Worm (Caenorhabditis elegans) whole organism, L4 larva: ENCODE results near the gene zig-13.
A peak's percentile ranks its signal among the peaks of the same experiment; 100 is the strongest.

ENCODE experiments used
- F26F4.8 ChIP-seq: fragments of 200-800 bp; sonication (Bioruptor generic); conservative IDR thresholded peaks from 2 replicates; pipeline ENCODE4 v1.3.6; 2022; ENCODE audit warnings: missing genetic modification characterization, missing compliant biosample characterization
- F37D6.2 ChIP-seq: sonication (generic microtip); optimal IDR thresholded peaks from 2 replicates; lab custom pipeline; 2016; ENCODE audit warnings: mild to moderate bottlenecking, missing genetic modification characterization, missing compliant biosample characterization
- T20F7.1 ChIP-seq: fragments of 200-800 bp; sonication (Bioruptor generic); optimal IDR thresholded peaks from 2 replicates; lab custom pipeline; 2018; ENCODE audit warnings: mild to moderate bottlenecking, missing genetic modification characterization, missing compliant biosample characterization
- T26A8.4 ChIP-seq: fragments of 200-800 bp; sonication (Bioruptor generic); IDR thresholded peaks from 2 replicates; pipeline ENCODE4 v1.3.6; 2022; ENCODE audit warnings: missing genetic modification characterization, missing compliant biosample characterization
- Y105C5A.15 ChIP-seq: fragments of 200-800 bp; sonication (Bioruptor generic); IDR thresholded peaks from 2 replicates; pipeline ENCODE4 v1.3.6; 2022; ENCODE audit warnings: missing genetic modification characterization, missing compliant biosample characterization
- Y5F2A.4 ChIP-seq: fragments of 200-800 bp; sonication (Bioruptor generic); optimal IDR thresholded peaks from 2 replicates; lab custom pipeline; 2018; ENCODE audit warnings: mild to moderate bottlenecking, missing genetic modification characterization, missing compliant biosample characterization
- aha-1 ChIP-seq: fragments of 150-350 bp; peaks from one replicate; lab custom pipeline; 2014; ENCODE audit warnings: missing biosample characterization, missing genetic modification characterization
- aly-2 ChIP-seq: sonication (generic microtip); optimal IDR thresholded peaks from 2 replicates; lab custom pipeline; 2018; ENCODE audit warnings: missing biosample characterization, missing genetic modification characterization
- arid-1 ChIP-seq: fragments of 200-800 bp; sonication (Bioruptor generic); conservative IDR thresholded peaks from 2 replicates; pipeline ENCODE4 v1.3.6; 2022; ENCODE audit warnings: missing genetic modification reagents, missing genetic modification characterization, missing compliant biosample characterization
- ceh-20 ChIP-seq: fragments of 200-800 bp; sonication (Bioruptor generic); IDR thresholded peaks from 2 replicates; pipeline ENCODE4 v1.3.6; 2022; ENCODE audit warnings: missing genetic modification reagents, missing genetic modification characterization, missing compliant biosample characterization
- ceh-28 ChIP-seq: fragments of 150-350 bp; optimal IDR thresholded peaks from 2 replicates; lab custom pipeline; 2014; ENCODE audit warnings: missing biosample characterization, missing genetic modification reagents, missing genetic modification characterization
- ceh-44 ChIP-seq: fragments of 200-800 bp; sonication (Bioruptor generic); IDR thresholded peaks from 2 replicates; pipeline ENCODE4 v1.3.6; 2022; ENCODE audit warnings: missing genetic modification reagents, missing genetic modification characterization, missing compliant biosample characterization
- ceh-62 ChIP-seq: sonication (generic microtip); optimal IDR thresholded peaks from 2 replicates; lab custom pipeline; 2017; ENCODE audit warnings: missing biosample characterization, missing genetic modification characterization
- cey-2 ChIP-seq: sonication (generic microtip); optimal IDR thresholded peaks from 3 replicates; lab custom pipeline; 2017; ENCODE audit warnings: missing genetic modification characterization, mild to moderate bottlenecking, missing compliant biosample characterization, antibody characterized with exemption, borderline replicate concordance; ENCODE audit not compliant: insufficient read depth
- ctbp-1 ChIP-seq: fragments of 200-800 bp; sonication (Bioruptor generic); IDR thresholded peaks from 2 replicates; pipeline ENCODE4 v1.3.6; 2022; ENCODE audit warnings: missing genetic modification reagents, missing genetic modification characterization, missing compliant biosample characterization
- daf-16 ChIP-seq, 3 experiments: sonication (generic microtip); optimal IDR thresholded peaks; 2 replicates each; lab custom pipeline; 2016 to 2017; ENCODE audit warnings: missing genetic modification characterization in 3 of 3, missing genetic modification reagents in 3 of 3, mild to moderate bottlenecking in 2 of 3, missing compliant biosample characterization in 2 of 3, missing biosample characterization in 1 of 3, moderate library complexity in 1 of 3
- daf-19 ChIP-seq: fragments of 200-800 bp; sonication (Bioruptor generic); conservative IDR thresholded peaks from 2 replicates; pipeline ENCODE4 v1.3.6; 2022; ENCODE audit warnings: missing genetic modification characterization, missing compliant biosample characterization
- dmd-6 ChIP-seq: fragments of 200-800 bp; sonication (Bioruptor generic); IDR thresholded peaks from 2 replicates; pipeline ENCODE4 v1.3.6; 2022; ENCODE audit warnings: missing genetic modification reagents, missing genetic modification characterization, missing compliant biosample characterization
- dve-1 ChIP-seq: sonication (generic microtip); optimal IDR thresholded peaks from 2 replicates; lab custom pipeline; 2017; ENCODE audit warnings: antibody characterized with exemption, mild to moderate bottlenecking, missing genetic modification characterization, missing compliant biosample characterization; ENCODE audit not compliant: insufficient read depth
- hlh-11 ChIP-seq: fragments of 200-800 bp; sonication (Bioruptor generic); optimal IDR thresholded peaks from 2 replicates; lab custom pipeline; 2018; ENCODE audit warnings: mild to moderate bottlenecking, missing genetic modification characterization, missing compliant biosample characterization
- hlh-30 ChIP-seq: sonication (generic microtip); optimal IDR thresholded peaks from 2 replicates; lab custom pipeline; 2017; ENCODE audit warnings: antibody characterized with exemption, mild to moderate bottlenecking, missing genetic modification characterization, missing compliant biosample characterization; ENCODE audit not compliant: insufficient read depth
- lin-1 ChIP-seq: fragments of 200-800 bp; sonication (Bioruptor generic); IDR thresholded peaks from 2 replicates; pipeline ENCODE4 v1.3.6; 2022; ENCODE audit warnings: missing genetic modification reagents, missing genetic modification characterization, missing compliant biosample characterization
- lin-29 ChIP-seq: fragments of 200-800 bp; sonication (Bioruptor generic); IDR thresholded peaks from 2 replicates; pipeline ENCODE4 v1.3.6; 2022; ENCODE audit warnings: missing genetic modification reagents, missing genetic modification characterization, missing compliant biosample characterization
- lin-38 ChIP-seq: fragments of 200-800 bp; sonication (Bioruptor generic); IDR thresholded peaks from 2 replicates; pipeline ENCODE4 v1.3.6; 2022; ENCODE audit warnings: missing genetic modification reagents, missing genetic modification characterization, missing compliant biosample characterization
- lin-39 ChIP-seq: fragments of 150-350 bp; optimal IDR thresholded peaks from 2 replicates; lab custom pipeline; 2014; ENCODE audit warnings: missing biosample characterization, missing genetic modification reagents, missing genetic modification characterization
- madf-9 ChIP-seq: fragments of 200-800 bp; sonication (Bioruptor generic); conservative IDR thresholded peaks from 2 replicates; pipeline ENCODE4 v1.3.6; 2022; ENCODE audit warnings: missing genetic modification reagents, missing genetic modification characterization, missing compliant biosample characterization
- mdl-1 ChIP-seq, 2 experiments: fragments of 150-350 bp in 1 of 2; sonication (generic microtip) in 1 of 2; optimal IDR thresholded peaks; 2 replicates each; lab custom pipeline; 2014 to 2017; ENCODE audit warnings: missing biosample characterization in 2 of 2, missing genetic modification characterization in 2 of 2
- mep-1 ChIP-seq: fragments of 150-350 bp; sonication (generic microtip); optimal IDR thresholded peaks from 3 replicates; lab custom pipeline; 2014; ENCODE audit warnings: missing biosample characterization, missing genetic modification characterization
- mes-2 ChIP-seq: sonication (generic microtip); optimal IDR thresholded peaks from 2 replicates; lab custom pipeline; 2016; ENCODE audit warnings: missing genotype, mild to moderate bottlenecking, missing genetic modification characterization, missing compliant biosample characterization; ENCODE audit not compliant: poor library complexity, severe bottlenecking
- mxl-3 ChIP-seq: fragments of 200-800 bp; sonication (Bioruptor generic); optimal IDR thresholded peaks from 2 replicates; lab custom pipeline; 2018; ENCODE audit warnings: mild to moderate bottlenecking, missing genetic modification characterization, missing compliant biosample characterization
- nhr-10 ChIP-seq: fragments of 150-350 bp; optimal IDR thresholded peaks from 2 replicates; lab custom pipeline; 2014; ENCODE audit warnings: missing biosample characterization, missing genetic modification characterization
- nhr-28 ChIP-seq: fragments of 150-350 bp; optimal IDR thresholded peaks from 2 replicates; lab custom pipeline; 2014; ENCODE audit warnings: missing biosample characterization, missing genetic modification characterization
- nhr-41 ChIP-seq: fragments of 200-800 bp; sonication (Bioruptor generic); IDR thresholded peaks from 2 replicates; pipeline ENCODE4 v1.3.6; 2022; ENCODE audit warnings: missing genetic modification reagents, missing genetic modification characterization, missing compliant biosample characterization
- nhr-48 ChIP-seq: sonication (generic microtip); optimal IDR thresholded peaks from 2 replicates; lab custom pipeline; 2016; ENCODE audit warnings: mild to moderate bottlenecking, missing genetic modification characterization, missing compliant biosample characterization
- php-3 ChIP-seq: fragments of 200-800 bp; sonication (Bioruptor generic); IDR thresholded peaks from 2 replicates; pipeline ENCODE4 v1.3.6; 2022; ENCODE audit warnings: missing genetic modification reagents, missing genetic modification characterization, missing compliant biosample characterization
- set-16 ChIP-seq: fragments of 200-800 bp; sonication (Bioruptor generic); IDR thresholded peaks from 2 replicates; pipeline ENCODE4 v1.3.6; 2022; ENCODE audit warnings: missing genetic modification reagents, missing genetic modification characterization, missing compliant biosample characterization
- skn-1 ChIP-seq: fragments of 150-350 bp; optimal IDR thresholded peaks from 2 replicates; lab custom pipeline; 2014; ENCODE audit warnings: missing biosample characterization, missing genetic modification characterization
- snpc-1.2 ChIP-seq: fragments of 200-800 bp; sonication (Bioruptor generic); IDR thresholded peaks from 2 replicates; pipeline ENCODE4 v1.3.6; 2022; ENCODE audit warnings: missing genetic modification reagents, missing genetic modification characterization, missing compliant biosample characterization
- snpc-4 ChIP-seq: fragments of 150-350 bp; optimal IDR thresholded peaks from 2 replicates; lab custom pipeline; 2014; ENCODE audit warnings: missing biosample characterization, missing genetic modification characterization
- spr-1 ChIP-seq: sonication (generic microtip); optimal IDR thresholded peaks from 2 replicates; lab custom pipeline; 2016; ENCODE audit warnings: mild to moderate bottlenecking, missing genetic modification characterization, missing compliant biosample characterization
- tag-97 ChIP-seq: fragments of 200-800 bp; sonication (Bioruptor generic); IDR thresholded peaks from 2 replicates; pipeline ENCODE4 v1.3.6; 2022; ENCODE audit warnings: missing genetic modification characterization, missing compliant biosample characterization
- unc-39 ChIP-seq: sonication (generic microtip); optimal IDR thresholded peaks from 2 replicates; lab custom pipeline; 2017; ENCODE audit warnings: missing biosample characterization, missing genetic modification characterization
- unc-62 ChIP-seq, 3 experiments: fragments of 150-350 bp in 1 of 3; sonication (generic microtip); optimal IDR thresholded peaks in 2 of 3; peaks in 1 of 3; 1 replicate in 1 of 3; 2 replicates in 2 of 3; lab custom pipeline; 2014 to 2017; ENCODE audit warnings: missing biosample characterization in 3 of 3, missing genetic modification characterization in 3 of 3, missing genetic modification reagents in 3 of 3, missing genotype in 1 of 3
- vab-7 ChIP-seq: fragments of 200-800 bp; sonication (Bioruptor generic); IDR thresholded peaks from 2 replicates; pipeline ENCODE4 v1.3.6; 2022; ENCODE audit warnings: missing genetic modification reagents, missing genetic modification characterization, missing compliant biosample characterization
- zip-11 ChIP-seq: fragments of 200-800 bp; sonication (Bioruptor generic); IDR thresholded peaks from 2 replicates; pipeline ENCODE4 v1.3.6; 2022; ENCODE audit warnings: missing genetic modification characterization, missing compliant biosample characterization
- zip-2 ChIP-seq: fragments of 150-350 bp; optimal IDR thresholded peaks from 2 replicates; lab custom pipeline; 2014; ENCODE audit warnings: missing biosample characterization, missing genetic modification characterization

Gene zig-13

DNA sequence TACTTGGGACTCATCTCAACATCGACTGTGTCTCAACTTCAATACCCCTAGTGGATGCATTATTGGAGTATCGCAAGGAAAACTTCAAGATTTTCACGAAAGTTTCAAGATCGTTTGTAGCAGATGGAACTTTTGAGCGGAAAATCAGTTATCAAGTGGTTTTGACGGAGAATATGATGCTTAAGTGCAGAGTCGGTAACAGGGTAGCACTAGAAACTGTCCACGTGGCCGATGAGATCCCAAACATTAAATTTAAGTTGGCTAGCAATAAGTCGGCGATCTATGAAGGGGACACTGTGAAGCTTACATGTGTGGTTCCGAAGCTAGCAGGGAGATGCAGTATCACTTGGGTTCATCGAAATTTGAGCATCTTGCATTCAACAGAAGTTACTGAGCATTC, 2.6 kb upstream of the zig-13 start:
- no peak for TF ChIP-seq snpc-4 (tag; lab: Kevin White, UChicago)
- TF ChIP-seq unc-62 (GFP tag; optimal IDR thresholded peaks at IDR 0.05 in 1 of 2; lab: Kevin White, UChicago), result peak in 1 of 2 experiments; percentile 90
- TF ChIP-seq unc-62 (tag; optimal IDR thresholded peaks at IDR 0.05; lab: Kevin White, UChicago), result no peak

DNA sequence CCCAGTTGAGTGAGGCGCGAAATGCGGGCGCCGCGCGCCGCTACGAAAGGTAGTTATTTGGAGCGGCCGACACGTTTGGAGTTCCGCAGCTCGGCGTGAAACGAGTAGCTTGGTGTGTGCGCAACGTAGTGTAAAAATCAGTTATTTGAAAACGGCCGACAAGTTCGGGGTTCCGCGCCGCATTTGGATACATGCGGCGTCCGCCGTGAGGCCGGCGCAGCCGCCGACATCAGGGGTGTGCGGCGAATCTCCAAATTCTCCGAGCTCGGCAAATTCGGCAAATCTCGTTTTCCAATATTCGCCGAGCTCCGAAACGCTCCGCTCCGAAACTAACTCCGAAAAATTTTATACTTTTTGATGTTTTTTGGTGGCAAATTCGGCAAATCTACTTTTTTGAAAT, 1.4 kb upstream of the zig-13 start:
- TF ChIP-seq daf-19 (no peak), unc-39 (tag; lab: Kevin White, UChicago) (no peak), hlh-11 (tag; lab: Kevin White, UChicago) (no peak), set-16 (GFP tag; lab: Robert Waterston, UW) (peak; percentile 78), aha-1 (tag; lab: Kevin White, UChicago) (peak; percentile 17)

ce11 chrIII:154168-154567, 2.4 kb downstream of the zig-13 start:
- TF ChIP-seq Y105C5A.15 (no peak), zip-2 (tag; lab: Kevin White, UChicago) (peak; percentile 13), vab-7 (GFP tag; lab: Robert Waterston, UW) (no peak), lin-29 (GFP tag; lab: Robert Waterston, UW) (no peak), nhr-41 (GFP tag; lab: Robert Waterston, UW) (peak; percentile 100), mdl-1 (tag; optimal IDR thresholded peaks at IDR 0.05; lab: Kevin White, UChicago) (peak in 1 of 2 experiments; percentile 35), nhr-48 (tag; lab: Kevin White, UChicago) (peak; percentile 1), madf-9 (GFP tag; lab: Robert Waterston, UW) (no peak), ceh-44 (GFP tag; lab: Robert Waterston, UW) (no peak), skn-1 (tag; lab: Kevin White, UChicago) (no peak), nhr-10 (tag; lab: Kevin White, UChicago) (no peak), php-3 (GFP tag; lab: Robert Waterston, UW) (peak; percentile 94), aha-1 (tag; lab: Kevin White, UChicago) (no peak), mep-1 (tag; lab: Kevin White, UChicago) (no peak), ceh-20 (GFP tag; lab: Robert Waterston, UW) (peak; percentile 64; the same call in 1 of the 2 replicates), spr-1 (no peak), lin-39 (tag; lab: Kevin White, UChicago) (no peak), ceh-62 (no peak), aly-2 (tag; lab: Kevin White, UChicago) (no peak), T26A8.4 (GFP tag; lab: Robert Waterston, UW) (0 out of 2 replicates have a peak, but pooled peaks have one; percentile 19), arid-1 (no peak), ctbp-1 (GFP tag; lab: Robert Waterston, UW) (no peak), unc-62 (GFP tag; optimal IDR thresholded peaks at IDR 0.05 in 1 of 2; lab: Kevin White, UChicago) (no peak), unc-62 (tag; optimal IDR thresholded peaks at IDR 0.05; lab: Kevin White, UChicago) (no peak), daf-16 (GFP tag; optimal IDR thresholded peaks at IDR 0.05; lab: Kevin White, UChicago) (peak in 1 of 2 experiments; percentile 49), daf-16 (tag; optimal IDR thresholded peaks at IDR 0.05; lab: Kevin White, UChicago) (peak; percentile 86), zip-11 (no peak), ceh-28 (tag; lab: Kevin White, UChicago) (no peak), tag-97 (no peak), dve-1 (tag; lab: Kevin White, UChicago) (peak; percentile 95), lin-38 (GFP tag; lab: Robert Waterston, UW) (no peak), snpc-1.2 (GFP tag; lab: Robert Waterston, UW) (no peak), dmd-6 (GFP tag; lab: Robert Waterston, UW) (peak; percentile 98), T20F7.1 (GFP tag; lab: Kevin White, UChicago) (no peak), nhr-28 (tag; lab: Kevin White, UChicago) (peak; percentile 99), snpc-4 (tag; lab: Kevin White, UChicago) (no peak), mxl-3 (no peak), hlh-30 (tag; lab: Kevin White, UChicago) (no peak), cey-2 (tag; lab: Kevin White, UChicago) (peak; percentile 86), mes-2 (no peak), lin-1 (GFP tag; lab: Robert Waterston, UW) (peak; percentile 96), F26F4.8 (no peak), F37D6.2 (no peak), set-16 (GFP tag; lab: Robert Waterston, UW) (no peak), Y5F2A.4 (no peak)
